Fruit fly (Drosophila melanogaster): ENCODE results near the gene CG34135.

- TF ChIP-seq CrebA (GFP tag; optimal IDR thresholded peaks at IDR 0.05; ENCODE audit: borderline replicate concordance): no peak
- no peak for TF ChIP-seq HLH106 (tag; optimal IDR thresholded peaks at IDR 0.05)
These were observed 67.3 kb downstream of the CG34135 start for dm6 chr3R:8700660-8701059.
